Worm (Caenorhabditis elegans) whole organism, L1 larva: ENCODE results near the gene C30G7.3.

Experiments used
- lin-39 ChIP-seq: fragments of 150-350 bp; optimal IDR thresholded peaks from 2 replicates; lab custom pipeline; 2014; ENCODE audit warnings: missing biosample characterization, missing genetic modification reagents, missing genetic modification characterization
- mab-9 ChIP-seq: fragments of 200-800 bp; sonication (Bioruptor generic); IDR thresholded peaks from 2 replicates; pipeline ENCODE4 v1.3.6; 2022; ENCODE audit warnings: missing genetic modification reagents, missing genetic modification characterization, missing compliant biosample characterization
- nhr-237 ChIP-seq: fragments of 150-350 bp; optimal IDR thresholded peaks from 2 replicates; lab custom pipeline; 2014; ENCODE audit warnings: missing biosample characterization, missing genetic modification characterization
- nhr-28 ChIP-seq: fragments of 150-350 bp; optimal IDR thresholded peaks from 2 replicates; lab custom pipeline; 2014; ENCODE audit warnings: missing biosample characterization, missing genetic modification characterization
- pag-3 ChIP-seq: sonication (generic microtip); optimal IDR thresholded peaks from 2 replicates; lab custom pipeline; 2017; ENCODE audit warnings: missing genetic modification characterization, mild to moderate bottlenecking, missing compliant biosample characterization, antibody characterized with exemption, borderline replicate concordance; ENCODE audit not compliant: insufficient read depth
- snpc-4 ChIP-seq: fragments of 150-350 bp; optimal IDR thresholded peaks from 2 replicates; lab custom pipeline; 2014; ENCODE audit warnings: missing biosample characterization, missing genetic modification characterization
- sptf-1 ChIP-seq: fragments of 150-350 bp; optimal IDR thresholded peaks from 2 replicates; lab custom pipeline; 2014; ENCODE audit warnings: missing biosample characterization, missing genetic modification characterization
- unc-130 ChIP-seq: fragments of 150-350 bp; optimal IDR thresholded peaks from 2 replicates; lab custom pipeline; 2017; ENCODE audit warnings: missing biosample characterization, missing genetic modification characterization, inconsistent platforms
- unc-62 ChIP-seq: fragments of 150-350 bp; optimal IDR thresholded peaks from 2 replicates; lab custom pipeline; 2014; ENCODE audit warnings: missing biosample characterization, missing genetic modification reagents, missing genetic modification characterization
- ztf-11 ChIP-seq, 2 experiments: sonication (generic microtip); optimal IDR thresholded peaks; 2 replicates each; lab custom pipeline; 2016 to 2017; ENCODE audit warnings: missing genetic modification characterization in 2 of 2, missing biosample characterization in 1 of 2, missing compliant biosample characterization in 1 of 2
- ztf-4 ChIP-seq: fragments of 150-350 bp; optimal IDR thresholded peaks from 2 replicates; lab custom pipeline; 2014; ENCODE audit warnings: missing biosample characterization, missing genetic modification characterization

DNA sequence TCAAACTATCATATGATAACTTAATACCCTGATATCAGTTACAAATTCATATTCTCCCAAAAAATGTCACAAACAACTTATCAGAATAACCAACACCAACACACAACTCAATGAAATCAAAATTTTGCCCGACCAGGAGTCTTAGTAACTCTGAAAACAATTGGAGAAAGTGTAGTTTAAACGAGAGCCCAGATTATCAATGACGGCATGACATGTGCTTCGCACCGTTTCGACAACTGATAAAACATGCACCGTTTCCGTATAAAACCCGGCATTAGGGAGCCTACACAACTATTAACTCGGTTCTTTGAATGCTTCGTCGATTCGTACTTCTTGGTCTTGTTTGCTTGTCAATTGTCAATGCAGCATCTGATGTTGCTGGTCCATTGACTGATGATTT is 48.1 kb upstream of the C30G7.3 start, which contains the start of gene fil-1:
- no peak for TF ChIP-seq unc-130 (tag; lab: Kevin White, UChicago)
- TF ChIP-seq pag-3, result no peak
- no peak for TF ChIP-seq sptf-1 (tag; lab: Kevin White, UChicago)
- no peak for TF ChIP-seq lin-39 (tag; lab: Kevin White, UChicago)
- TF ChIP-seq nhr-28 (tag; lab: Kevin White, UChicago), result no peak
- TF ChIP-seq unc-62 (GFP tag; lab: Kevin White, UChicago), result no peak
- no peak for TF ChIP-seq ztf-11 (tag; optimal IDR thresholded peaks at IDR 0.05; lab: Kevin White, UChicago)
- TF ChIP-seq ztf-4 (tag; lab: Kevin White, UChicago), result no peak
- no peak for TF ChIP-seq nhr-237 (tag; lab: Kevin White, UChicago)
- TF ChIP-seq snpc-4 (tag; lab: Kevin White, UChicago), result no peak
- no peak for TF ChIP-seq mab-9
